Fruit fly (Drosophila melanogaster): ENCODE measurements around the gene Regnase-1.

Gene Regnase-1

DNA sequence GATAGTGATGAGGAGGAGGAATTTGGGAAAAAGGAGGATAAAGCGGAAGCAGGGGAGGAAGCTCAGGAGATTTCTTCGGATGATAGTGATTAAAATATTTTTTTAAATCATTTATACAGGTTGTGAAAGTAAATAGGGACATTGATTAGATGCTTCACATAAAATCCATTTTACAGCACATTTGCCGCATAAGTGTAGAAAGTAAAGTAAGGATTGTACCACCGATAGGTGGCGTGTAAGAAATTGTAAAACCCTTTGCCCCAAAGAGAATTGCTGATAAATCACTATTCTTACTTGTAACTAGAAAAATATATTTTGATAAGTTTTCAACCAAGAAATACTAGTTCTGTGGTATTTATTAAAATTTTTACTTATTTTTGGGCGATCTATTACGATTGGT is 23.1 kb upstream of the Regnase-1 start (continued):
- TF ChIP-seq CG14860 (GFP tag; IDR thresholded peaks at IDR 0.05; ENCODE audit: partially characterized antibody) (peak; percentile 15; the same call in 1 of the 3 replicates), danr (GFP tag; IDR thresholded peaks at IDR 0.05) (no peak), CG6791 (GFP tag; IDR thresholded peaks at IDR 0.05; ENCODE audit: partially characterized antibody) (peak; percentile 70; the same call in 2 of the 3 replicates), Deaf1 (tag; optimal IDR thresholded peaks at IDR 0.05) (no peak), oc (tag; optimal IDR thresholded peaks at IDR 0.05) (no peak), CG8281 (tag; optimal IDR thresholded peaks at IDR 0.05) (no peak), Neu2 (GFP tag; optimal IDR thresholded peaks at IDR 0.05; ENCODE audit: borderline replicate concordance) (no peak), CG15269 (tag; optimal IDR thresholded peaks at IDR 0.05) (no peak), CG4282 (GFP tag; optimal IDR thresholded peaks at IDR 0.05) (no peak), CG14667 (GFP tag; IDR thresholded peaks at IDR 0.05) (no peak), CG3847 (GFP tag; IDR thresholded peaks at IDR 0.05) (no peak), pita (GFP tag; optimal IDR thresholded peaks at IDR 0.05) (peak; percentile 30), CG7357 (GFP tag; IDR thresholded peaks at IDR 0.05) (no peak), Abd-B (GFP tag; optimal IDR thresholded peaks at IDR 0.05) (peak; percentile 39), so (GFP tag; IDR thresholded peaks at IDR 0.05) (no peak), bbx (GFP tag; IDR thresholded peaks at IDR 0.05; ENCODE audit: partially characterized antibody) (0 out of 2 replicates have a peak, but pooled peaks have one; percentile 27), salm (tag; optimal IDR thresholded peaks at IDR 0.05) (no peak), CG31388 (GFP tag; optimal IDR thresholded peaks at IDR 0.05) (no peak), CG15011 (GFP tag; optimal IDR thresholded peaks at IDR 0.05) (no peak), Sin3A (optimal IDR thresholded peaks at IDR 0.05) (no peak), Dek (tag; optimal IDR thresholded peaks at IDR 0.05) (no peak), D (optimal IDR thresholded peaks at IDR 0.05) (no peak), D (GFP tag; optimal IDR thresholded peaks at IDR 0.05) (no peak), HLH3B (GFP tag; IDR thresholded peaks at IDR 0.05) (no peak), knrl (GFP tag; IDR thresholded peaks at IDR 0.05; ENCODE audit: partially characterized antibody) (peak; percentile 53; the same call in 2 of the 3 replicates), MESR4 (GFP tag; optimal IDR thresholded peaks at IDR 0.05) (no peak), stwl (tag; optimal IDR thresholded peaks at IDR 0.05) (peak; percentile 47), Ptx1 (GFP tag; IDR thresholded peaks at IDR 0.05) (0 out of 2 replicates have a peak, but pooled peaks have one; percentile 16), dmrt99B (tag; optimal IDR thresholded peaks at IDR 0.05) (no peak), jing (GFP tag; optimal IDR thresholded peaks at IDR 0.05) (no peak), CG30020 (tag; optimal IDR thresholded peaks at IDR 0.05) (no peak), prd (optimal IDR thresholded peaks at IDR 0.05) (peak in 1 of 2 experiments; percentile 32), prd (GFP tag; IDR thresholded peaks at IDR 0.05) (no peak), Ets97D (GFP tag; optimal IDR thresholded peaks at IDR 0.05) (no peak), CG12299 (tag; optimal IDR thresholded peaks at IDR 0.05) (no peak), sens (GFP tag) (peak; percentile 38), CG17912 (GFP tag; optimal IDR thresholded peaks at IDR 0.05) (no peak), btn (GFP tag; optimal IDR thresholded peaks at IDR 0.05) (no peak), CG17568 (GFP tag; optimal IDR thresholded peaks at IDR 0.05) (no peak), H2.0 (GFP tag; IDR thresholded peaks at IDR 0.05) (0 out of 2 replicates have a peak, but pooled peaks have one; percentile 34), Ets65A (GFP tag) (peak; percentile 67), PHDP (tag; optimal IDR thresholded peaks at IDR 0.05) (no peak), gem (tag; optimal IDR thresholded peaks at IDR 0.05) (no peak), CG3995 (GFP tag; optimal IDR thresholded peaks at IDR 0.05) (peak; percentile 39), Dip2 (GFP tag; IDR thresholded peaks at IDR 0.05) (peak; percentile 89), D19B (GFP tag; optimal IDR thresholded peaks at IDR 0.05) (no peak), CG5180 (GFP tag; optimal IDR thresholded peaks at IDR 0.05) (no peak), z (GFP tag; IDR thresholded peaks at IDR 0.05) (no peak), tio (GFP tag; optimal IDR thresholded peaks at IDR 0.05) (no peak), tx (GFP tag; optimal IDR thresholded peaks at IDR 0.05) (no peak), sc (optimal IDR thresholded peaks at IDR 0.05) (no peak), sc (GFP tag; optimal IDR thresholded peaks at IDR 0.05) (no peak)
